Fruit fly (Drosophila melanogaster): ENCODE data around the gene nAChRalpha5.

- TF ChIP-seq EcR (GFP tag; optimal IDR thresholded peaks at IDR 0.05) (no peak), CG8301 (tag; optimal IDR thresholded peaks at IDR 0.05) (no peak), CG17806 (tag; optimal IDR thresholded peaks at IDR 0.05) (no peak), CG15710 (tag; optimal IDR thresholded peaks at IDR 0.05) (no peak), fd96Ca (GFP tag; IDR thresholded peaks at IDR 0.05) (no peak), CG9948 (tag; optimal IDR thresholded peaks at IDR 0.05) (no peak), CG12605 (GFP tag; IDR thresholded peaks at IDR 0.05) (no peak)
Measured at dm6 chr2L:14142842-14143241, 102.9 kb downstream of the nAChRalpha5 start.
